Worm (Caenorhabditis elegans) whole organism, L1 larva: Measurements from ENCODE around the gene Y57G11B.6.

ENCODE experiments used
- lsy-2 ChIP-seq, 2 experiments: fragments of 150-350 bp; optimal IDR thresholded peaks; 2 replicates each; lab custom pipeline; 2014; ENCODE audit warnings: missing biosample characterization in 2 of 2, missing genetic modification characterization in 2 of 2
- mdl-1 ChIP-seq, 2 experiments: fragments of 150-350 bp; optimal IDR thresholded peaks; 2 replicates each; lab custom pipeline; 2014 to 2017; ENCODE audit warnings: missing biosample characterization in 2 of 2, missing genetic modification characterization in 2 of 2, inconsistent platforms in 1 of 2

DNA sequence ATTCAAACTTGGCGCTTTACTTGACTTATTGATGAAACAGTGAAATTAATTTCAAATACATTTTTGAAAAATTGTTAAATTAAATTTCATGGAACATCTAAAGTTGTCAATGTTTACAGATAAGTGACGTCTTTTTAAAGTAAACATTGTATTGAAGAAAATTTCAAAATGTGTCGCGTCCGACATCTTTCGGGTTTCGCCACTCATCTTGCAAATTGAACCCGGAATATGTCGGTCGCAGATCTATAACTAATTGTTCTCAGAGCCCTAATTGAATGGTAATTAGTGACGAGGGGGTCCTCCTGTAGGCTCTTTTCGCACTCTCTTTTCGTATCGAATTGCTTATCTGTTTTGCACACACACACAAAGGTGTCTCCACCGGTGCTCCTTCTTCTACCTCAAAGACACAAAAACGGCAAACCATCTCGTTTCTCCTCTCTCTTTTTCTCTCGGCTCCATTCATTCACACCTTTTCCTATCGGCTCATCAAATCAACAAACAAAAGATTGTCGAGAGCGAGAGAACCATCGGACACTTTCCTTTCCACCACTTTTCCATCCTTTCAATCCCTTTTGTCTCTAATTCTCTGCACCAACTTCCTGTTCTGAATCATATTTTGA, 8.1 kb upstream of the Y57G11B.6 start:
- TF ChIP-seq lsy-2 (tag; optimal IDR thresholded peaks at IDR 0.05; lab: Kevin White, UChicago) = no peak
- no peak for TF ChIP-seq mdl-1 (tag; optimal IDR thresholded peaks at IDR 0.05; lab: Kevin White, UChicago)
